Worm (Caenorhabditis elegans): Measurements from ENCODE around the gene C43H6.6.

Gene C43H6.6

DNA sequence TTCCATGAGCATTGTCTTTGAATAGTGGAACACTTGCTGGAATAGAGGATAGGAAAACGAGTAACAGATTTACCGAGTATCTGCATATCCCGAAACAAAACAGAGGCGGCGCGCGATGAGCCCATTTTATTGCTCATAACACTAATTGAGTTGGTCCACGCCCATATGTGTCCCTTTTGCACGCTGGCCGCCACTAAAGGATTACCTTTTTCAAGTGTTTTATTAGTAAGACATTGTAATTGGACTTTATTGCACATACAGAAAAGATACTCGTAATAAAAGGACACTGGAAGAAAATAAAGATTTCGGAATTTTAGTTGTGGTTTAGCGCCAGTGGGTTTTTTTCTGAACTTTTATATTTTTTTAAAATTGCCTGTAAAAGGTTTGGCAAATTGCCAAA lies 18.2 kb downstream of the C43H6.6 start, which contains the start of gene hlh-15 (continued):
- TF ChIP-seq ceh-27 (GFP tag; optimal IDR thresholded peaks at IDR 0.05) (no peak), egl-18 (GFP tag; IDR thresholded peaks at IDR 0.05) (no peak)

DNA sequence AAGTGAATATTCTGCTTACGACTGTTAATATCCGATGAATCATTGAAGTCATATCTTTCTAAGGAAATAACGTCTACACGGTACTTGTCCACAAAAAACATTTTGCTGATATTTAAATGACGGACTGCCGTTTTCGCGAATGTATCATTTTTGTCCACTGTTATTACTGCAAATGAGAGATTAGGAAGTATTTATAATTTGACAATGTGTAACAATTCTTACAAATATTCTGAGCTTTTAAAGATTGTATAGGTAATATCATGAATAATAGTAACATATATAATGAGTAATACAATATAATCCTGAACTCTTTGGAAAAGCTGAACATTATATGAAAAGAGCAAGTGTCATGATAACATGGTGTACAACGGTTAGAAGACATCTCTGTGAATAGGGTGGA lies 24.7 kb downstream of the C43H6.6 start, which contains the start of gene glr-7:
glr-7 (minus strand) TSS at position 101 of the 400 bp plus-strand sequence.
- TF ChIP-seq dpff-1 (tag; optimal IDR thresholded peaks at IDR 0.05) (no peak), madf-3 (GFP tag; IDR thresholded peaks at IDR 0.05) (no peak), F39B2.1 (GFP tag; IDR thresholded peaks at IDR 0.05) (no peak), ztf-26 (tag; optimal IDR thresholded peaks at IDR 0.05) (no peak), F49E8.2 (tag; optimal IDR thresholded peaks at IDR 0.05; ENCODE audit: insufficient read depth) (no peak), nhr-179 (tag; optimal IDR thresholded peaks at IDR 0.05) (no peak), fkh-3 (tag; optimal IDR thresholded peaks at IDR 0.05) (no peak), mcd-1 (GFP tag; IDR thresholded peaks at IDR 0.05) (no peak), rec-8 (tag; optimal IDR thresholded peaks at IDR 0.05) (no peak), ceh-58 (GFP tag; IDR thresholded peaks at IDR 0.05) (no peak), aptf-3 (GFP tag; IDR thresholded peaks at IDR 0.05) (no peak), F10E7.11 (tag; optimal IDR thresholded peaks at IDR 0.05) (no peak), F55B11.4 (tag; optimal IDR thresholded peaks at IDR 0.05; ENCODE audit: borderline replicate concordance, insufficient read depth) (no peak), hmg-20 (GFP tag; IDR thresholded peaks at IDR 0.05) (no peak), pbrm-1 (GFP tag; IDR thresholded peaks at IDR 0.05) (no peak), let-526 (GFP tag; IDR thresholded peaks at IDR 0.05) (no peak), dox-1 (GFP tag; IDR thresholded peaks at IDR 0.05) (no peak), die-1 (tag; optimal IDR thresholded peaks at IDR 0.05) (no peak), nfyb-1 (GFP tag; IDR thresholded peaks at IDR 0.05) (no peak), chd-7 (tag; optimal IDR thresholded peaks at IDR 0.05) (no peak)

DNA sequence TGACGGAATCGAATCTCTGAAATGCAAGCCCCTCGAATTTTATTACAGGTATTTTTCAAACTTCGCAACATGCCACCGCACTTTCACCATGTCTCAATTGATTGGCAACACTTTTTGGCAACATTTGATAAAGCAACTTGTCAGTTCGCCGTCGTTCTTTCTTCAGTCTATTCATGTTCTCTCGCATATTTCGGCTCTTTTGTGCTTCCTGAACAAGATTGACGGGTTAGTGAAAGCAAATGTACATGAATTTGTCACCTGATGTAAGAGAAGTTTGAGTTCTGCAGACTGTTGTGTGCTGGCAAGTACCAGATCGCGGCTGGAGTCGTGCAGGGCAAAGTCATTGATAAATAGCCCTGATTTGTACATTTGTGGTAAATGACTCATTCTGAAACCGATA lies 27.0 kb downstream of the C43H6.6 start:
- TF ChIP-seq ets-4 (GFP tag; optimal IDR thresholded peaks at IDR 0.05), result peak; percentile 47
- no peak for TF ChIP-seq nfya-1 (tag; optimal IDR thresholded peaks at IDR 0.05; ENCODE audit: borderline replicate concordance, insufficient read depth)
- no peak for TF ChIP-seq mxl-1 (tag; optimal IDR thresholded peaks at IDR 0.05)
- peak; percentile 86 to 92 for TF ChIP-seq let-607 (tag; optimal IDR thresholded peaks at IDR 0.05)
- TF ChIP-seq ztf-22 (GFP tag; optimal IDR thresholded peaks at IDR 0.05), result peak; percentile 70
- TF ChIP-seq nhr-90 (tag; optimal IDR thresholded peaks at IDR 0.05), result peak; percentile 12
- peak; percentile 58; the same call in 1 of the 2 replicates for TF ChIP-seq dox-1 (GFP tag; IDR thresholded peaks at IDR 0.05)
- peak; percentile 12; the same call in 1 of the 2 replicates for TF ChIP-seq ekl-4 (GFP tag; IDR thresholded peaks at IDR 0.05)
- TF ChIP-seq unc-62 (GFP tag; optimal IDR thresholded peaks at IDR 0.05), result peak; percentile 76
- peak; percentile 13 for TF ChIP-seq chd-7 (tag; optimal IDR thresholded peaks at IDR 0.05)
- TF ChIP-seq madf-8 (GFP tag; conservative IDR thresholded peaks at IDR 0.05), result no peak
- TF ChIP-seq nhr-80 (tag; optimal IDR thresholded peaks at IDR 0.05), result peak; percentile 96
- TF ChIP-seq atf-7 (tag; optimal IDR thresholded peaks at IDR 0.05), result peak; percentile 29

DNA sequence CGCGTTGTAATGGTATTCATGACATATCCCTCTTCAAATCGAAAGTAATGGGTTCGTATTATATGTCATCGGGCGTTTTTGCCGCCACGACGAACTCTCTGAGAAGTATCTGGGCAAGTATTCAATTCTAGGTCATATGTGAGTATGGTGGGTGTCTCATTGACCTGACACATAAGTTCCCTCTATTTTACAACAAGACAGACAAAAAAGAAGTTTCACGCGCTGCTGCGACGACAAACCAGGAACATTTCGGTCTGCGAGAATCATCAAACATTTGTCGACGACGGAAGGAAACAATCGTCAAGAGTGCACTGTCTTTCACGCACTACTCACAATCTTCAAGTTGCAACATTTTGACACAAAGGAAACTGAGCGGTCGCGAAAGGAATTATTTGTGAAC lies 30.2 kb downstream of the C43H6.6 start:
- no peak for TF ChIP-seq lin-26 (GFP tag; IDR thresholded peaks at IDR 0.05)
- no peak for TF ChIP-seq madf-6 (GFP tag; IDR thresholded peaks at IDR 0.05)

All from whole organism, young adult.